Fruit fly (Drosophila melanogaster): Measurements from ENCODE around the gene ergic53.

The ergic53 gene

dm6 chr3L:8518516-8519087, 16.2 kb upstream of the ergic53 start, which contains the start of gene GstO3:
Gene GstO3 (plus strand): TSS chr3L:8518885.
- TF ChIP-seq CG33017 (tag; optimal IDR thresholded peaks at IDR 0.05) = no peak
- no peak for TF ChIP-seq toe (GFP tag; optimal IDR thresholded peaks at IDR 0.05)
- no peak for TF ChIP-seq CG11617 (GFP tag; optimal IDR thresholded peaks at IDR 0.05)
- TF ChIP-seq CG7101 (tag; optimal IDR thresholded peaks at IDR 0.05) = peak; percentile 8
- TF ChIP-seq Clk (GFP tag; optimal IDR thresholded peaks at IDR 0.05) = no peak
- TF ChIP-seq kay (GFP tag; ENCODE audit: borderline replicate concordance) = peak; percentile 99
- TF ChIP-seq cnc (optimal IDR thresholded peaks at IDR 0.05) = peak in 1 of 2 experiments; percentile 45
- TF ChIP-seq cic (GFP tag; optimal IDR thresholded peaks at IDR 0.05) = peak; percentile 84
- peak; percentile 42 for TF ChIP-seq CG12768 (GFP tag; optimal IDR thresholded peaks at IDR 0.05)
- TF ChIP-seq tj (GFP tag; optimal IDR thresholded peaks at IDR 0.05) = peak; percentile 26
- peak; percentile 42 for TF ChIP-seq Mnt (GFP tag; optimal IDR thresholded peaks at IDR 0.05)
- TF ChIP-seq bab1 (GFP tag; optimal IDR thresholded peaks at IDR 0.05) = peak; percentile 44

dm6 chr3L:8519232-8519631, 15.5 kb upstream of the ergic53 start:
- TF ChIP-seq Clk (GFP tag; optimal IDR thresholded peaks at IDR 0.05) = peak; percentile 29
- TF ChIP-seq tj (GFP tag; optimal IDR thresholded peaks at IDR 0.05) = no peak
- peak; percentile 37 for TF ChIP-seq CG33017 (tag; optimal IDR thresholded peaks at IDR 0.05)
- TF ChIP-seq cnc (optimal IDR thresholded peaks at IDR 0.05) = peak; percentile 62 to 97
- TF ChIP-seq CG7045 (GFP tag; optimal IDR thresholded peaks at IDR 0.05) = peak; percentile 19
- peak; percentile 17 for TF ChIP-seq pad (GFP tag; optimal IDR thresholded peaks at IDR 0.05)
- no peak for TF ChIP-seq toe (GFP tag; optimal IDR thresholded peaks at IDR 0.05)
- no peak for TF ChIP-seq CG5204 (GFP tag; optimal IDR thresholded peaks at IDR 0.05)
- no peak for TF ChIP-seq CG1620 (GFP tag; optimal IDR thresholded peaks at IDR 0.05)
- no peak for TF ChIP-seq Mnt (GFP tag; optimal IDR thresholded peaks at IDR 0.05)
- peak; percentile 93 for TF ChIP-seq kay (GFP tag; ENCODE audit: borderline replicate concordance)
- TF ChIP-seq CG11617 (GFP tag; optimal IDR thresholded peaks at IDR 0.05) = peak; percentile 24
- TF ChIP-seq Crg-1 (GFP tag; optimal IDR thresholded peaks at IDR 0.05) = peak; percentile 7
- TF ChIP-seq CG14711 (tag; optimal IDR thresholded peaks at IDR 0.05) = peak; percentile 7
- TF ChIP-seq CG7101 (tag; optimal IDR thresholded peaks at IDR 0.05) = peak; percentile 36
- TF ChIP-seq ovo (GFP tag; optimal IDR thresholded peaks at IDR 0.05) = no peak
- peak; percentile 18 for TF ChIP-seq cic (GFP tag; optimal IDR thresholded peaks at IDR 0.05)
- no peak for TF ChIP-seq CG12768 (GFP tag; optimal IDR thresholded peaks at IDR 0.05)
- no peak for TF ChIP-seq Hr96 (GFP tag; optimal IDR thresholded peaks at IDR 0.05)
- no peak for TF ChIP-seq bab1 (GFP tag; optimal IDR thresholded peaks at IDR 0.05)

dm6 chr3L:8520252-8520651, 14.5 kb upstream of the ergic53 start, which contains the start of gene se:
Gene se (plus strand): TSS chr3L:8520552.
- TF ChIP-seq pad (GFP tag; optimal IDR thresholded peaks at IDR 0.05) (no peak), ovo (GFP tag; optimal IDR thresholded peaks at IDR 0.05) (no peak), tj (GFP tag; optimal IDR thresholded peaks at IDR 0.05) (no peak), Hr96 (GFP tag; optimal IDR thresholded peaks at IDR 0.05) (no peak), CG7101 (tag; optimal IDR thresholded peaks at IDR 0.05) (no peak), cic (GFP tag; optimal IDR thresholded peaks at IDR 0.05) (no peak), CG33017 (tag; optimal IDR thresholded peaks at IDR 0.05) (no peak), CG7045 (GFP tag; optimal IDR thresholded peaks at IDR 0.05) (no peak), CG5204 (GFP tag; optimal IDR thresholded peaks at IDR 0.05) (no peak), cnc (optimal IDR thresholded peaks at IDR 0.05) (no peak), Mnt (GFP tag; optimal IDR thresholded peaks at IDR 0.05) (no peak), Crg-1 (GFP tag; optimal IDR thresholded peaks at IDR 0.05) (no peak), CG14711 (tag; optimal IDR thresholded peaks at IDR 0.05) (no peak), CG1620 (GFP tag; optimal IDR thresholded peaks at IDR 0.05) (no peak), toe (GFP tag; optimal IDR thresholded peaks at IDR 0.05) (no peak), kay (GFP tag; ENCODE audit: borderline replicate concordance) (no peak), bab1 (GFP tag; optimal IDR thresholded peaks at IDR 0.05) (no peak), CG11617 (GFP tag; optimal IDR thresholded peaks at IDR 0.05) (no peak), Clk (GFP tag; optimal IDR thresholded peaks at IDR 0.05) (no peak), CG12768 (GFP tag; optimal IDR thresholded peaks at IDR 0.05) (no peak)

- TF ChIP-seq CG33017 (tag; optimal IDR thresholded peaks at IDR 0.05) = peak; percentile 54
- no peak for TF ChIP-seq CG5204 (GFP tag; optimal IDR thresholded peaks at IDR 0.05)
- TF ChIP-seq Mnt (GFP tag; optimal IDR thresholded peaks at IDR 0.05) = peak; percentile 24
- peak; percentile 36 for TF ChIP-seq tj (GFP tag; optimal IDR thresholded peaks at IDR 0.05)
- peak; percentile 73 for TF ChIP-seq bab1 (GFP tag; optimal IDR thresholded peaks at IDR 0.05)
- no peak for TF ChIP-seq CG1620 (GFP tag; optimal IDR thresholded peaks at IDR 0.05)
- TF ChIP-seq CG12768 (GFP tag; optimal IDR thresholded peaks at IDR 0.05) = peak; percentile 27
- TF ChIP-seq cnc (optimal IDR thresholded peaks at IDR 0.05) = peak in 1 of 2 experiments; percentile 47
- peak; percentile 3 for TF ChIP-seq CG7101 (tag; optimal IDR thresholded peaks at IDR 0.05)
- TF ChIP-seq CG14711 (tag; optimal IDR thresholded peaks at IDR 0.05) = no peak
- peak; percentile 35 for TF ChIP-seq cic (GFP tag; optimal IDR thresholded peaks at IDR 0.05)
These were observed 11.5 kb upstream of the ergic53 start, which contains the start of gene GstO2 for dm6 chr3L:8523257-8523656. Gene GstO2 (minus strand): TSS chr3L:8523501.

- TF ChIP-seq CG5204 (GFP tag; optimal IDR thresholded peaks at IDR 0.05) (no peak), kay (GFP tag; ENCODE audit: borderline replicate concordance) (peak; percentile 62), CG7101 (tag; optimal IDR thresholded peaks at IDR 0.05) (peak; percentile 59), CG33017 (tag; optimal IDR thresholded peaks at IDR 0.05) (peak; percentile 19), Clk (GFP tag; optimal IDR thresholded peaks at IDR 0.05) (no peak), cic (GFP tag; optimal IDR thresholded peaks at IDR 0.05) (peak; percentile 84), CG11617 (GFP tag; optimal IDR thresholded peaks at IDR 0.05) (peak; percentile 48), toe (GFP tag; optimal IDR thresholded peaks at IDR 0.05) (no peak), bab1 (GFP tag; optimal IDR thresholded peaks at IDR 0.05) (peak; percentile 57), cnc (optimal IDR thresholded peaks at IDR 0.05) (no peak), CG1620 (GFP tag; optimal IDR thresholded peaks at IDR 0.05) (peak; percentile 35), ovo (GFP tag; optimal IDR thresholded peaks at IDR 0.05) (peak; percentile 32), pad (GFP tag; optimal IDR thresholded peaks at IDR 0.05) (peak; percentile 5), Mnt (GFP tag; optimal IDR thresholded peaks at IDR 0.05) (peak; percentile 57), Hr96 (GFP tag; optimal IDR thresholded peaks at IDR 0.05) (no peak), Crg-1 (GFP tag; optimal IDR thresholded peaks at IDR 0.05) (peak; percentile 52), CG12768 (GFP tag; optimal IDR thresholded peaks at IDR 0.05) (peak; percentile 22), CG7045 (GFP tag; optimal IDR thresholded peaks at IDR 0.05) (peak; percentile 11), tj (GFP tag; optimal IDR thresholded peaks at IDR 0.05) (peak; percentile 65), CG14711 (tag; optimal IDR thresholded peaks at IDR 0.05) (peak; percentile 56)
These were observed 9.8 kb upstream of the ergic53 start, which contains the start of the genes GstO1 and foi for dm6 chr3L:8524816-8525625. Gene GstO1 (minus strand): TSS chr3L:8524866. Gene foi (plus strand): TSS chr3L:8525244.
